Worm (Caenorhabditis elegans): ENCODE data around the gene K05F1.1.

The K05F1.1 gene

DNA sequence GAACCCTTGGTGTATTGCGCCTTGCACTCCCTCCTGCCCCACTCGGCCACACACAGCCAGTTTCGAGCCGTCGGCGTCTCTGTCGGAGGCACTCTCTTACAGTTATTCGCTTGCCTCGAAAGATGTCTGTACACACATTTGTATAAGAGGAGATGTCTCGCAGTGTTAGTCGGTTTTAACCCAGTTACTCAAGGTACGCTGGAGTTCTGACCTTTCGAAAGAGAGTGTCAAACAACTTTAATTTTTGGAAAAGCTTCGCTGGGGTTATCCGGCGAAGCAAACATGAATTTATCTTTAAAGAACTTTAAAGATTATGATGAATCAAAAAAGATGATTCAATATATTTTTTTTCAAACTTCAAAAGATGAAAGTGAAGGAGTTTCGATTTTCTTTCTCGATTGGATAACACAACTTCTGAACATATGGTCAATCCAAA, 43.5 kb downstream of the K05F1.1 start (continued):
- TF ChIP-seq ceh-58 (GFP tag; IDR thresholded peaks at IDR 0.05) (peak; percentile 61; the same call in 1 of the 2 replicates), ceh-27 (GFP tag; optimal IDR thresholded peaks at IDR 0.05) (peak; percentile 99), bed-2 (GFP tag; IDR thresholded peaks at IDR 0.05) (peak; percentile 94), lir-1 (GFP tag; conservative IDR thresholded peaks at IDR 0.05) (peak; percentile 94), C06A6.2 (GFP tag; conservative IDR thresholded peaks at IDR 0.05) (peak; percentile 99), madf-8 (GFP tag; conservative IDR thresholded peaks at IDR 0.05) (peak; percentile 84), cebp-2 (GFP tag; IDR thresholded peaks at IDR 0.05) (peak; percentile 94), snpc-1.1 (tag; optimal IDR thresholded peaks at IDR 0.05; ENCODE audit: insufficient read depth) (peak; percentile 99), sptf-2 (GFP tag; optimal IDR thresholded peaks at IDR 0.05) (peak; percentile 91), F52B5.7 (tag; optimal IDR thresholded peaks at IDR 0.05) (peak; percentile 98), snpc-1.3 (tag; optimal IDR thresholded peaks at IDR 0.05; ENCODE audit: insufficient read depth) (peak; percentile 96), F33H1.4 (GFP tag; IDR thresholded peaks at IDR 0.05) (peak; percentile 81), him-1 (tag; optimal IDR thresholded peaks at IDR 0.05) (peak; percentile 100), pbrm-1 (GFP tag; IDR thresholded peaks at IDR 0.05) (peak; percentile 100), akir-1 (GFP tag; optimal IDR thresholded peaks at IDR 0.05) (peak; percentile 83), T26A5.8 (tag; optimal IDR thresholded peaks at IDR 0.05) (peak; percentile 81), snpc-4 (GFP tag; optimal IDR thresholded peaks at IDR 0.05) (peak; percentile 100), snpc-4 (tag; optimal IDR thresholded peaks at IDR 0.05) (peak; percentile 100), hmg-1.2 (GFP tag; IDR thresholded peaks at IDR 0.05) (peak; percentile 95), efl-1 (GFP tag; optimal IDR thresholded peaks at IDR 0.05) (peak; percentile 49), zim-3 (tag; optimal IDR thresholded peaks at IDR 0.05) (peak; percentile 95), mcd-1 (GFP tag; IDR thresholded peaks at IDR 0.05) (peak; percentile 98), ama-1 (optimal IDR thresholded peaks at IDR 0.05) (peak; percentile 100), ama-1 (GFP tag; optimal IDR thresholded peaks at IDR 0.05) (peak; percentile 91 to 94), hsf-1 (GFP tag; IDR thresholded peaks at IDR 0.05) (peak; percentile 82), ztf-3 (GFP tag; optimal IDR thresholded peaks at IDR 0.05) (peak; percentile 96), tlf-1 (GFP tag; optimal IDR thresholded peaks at IDR 0.05) (peak; percentile 99), ceh-40 (GFP tag; IDR thresholded peaks at IDR 0.05) (peak; percentile 80), unc-62 (GFP tag; optimal IDR thresholded peaks at IDR 0.05) (peak; percentile 67), nhr-179 (tag; optimal IDR thresholded peaks at IDR 0.05) (peak; percentile 78), tbp1 (GFP tag; optimal IDR thresholded peaks at IDR 0.05) (peak; percentile 84), egl-44 (GFP tag; IDR thresholded peaks at IDR 0.05) (peak; percentile 95), ccch-3 (GFP tag; optimal IDR thresholded peaks at IDR 0.05) (peak; percentile 31), hmg-20 (GFP tag; IDR thresholded peaks at IDR 0.05) (peak; percentile 97), lin-35 (GFP tag; optimal IDR thresholded peaks at IDR 0.05) (peak in 2 of 3 experiments; percentile 91 to 94), Y67H2A.10 (GFP tag; conservative IDR thresholded peaks at IDR 0.05) (peak; percentile 90), ceh-91 (GFP tag; IDR thresholded peaks at IDR 0.05) (peak; percentile 76), Y53G8AR.9 (GFP tag; conservative IDR thresholded peaks at IDR 0.05) (peak; percentile 99), madf-10 (tag; optimal IDR thresholded peaks at IDR 0.05) (peak; percentile 97), pha-4 (tag; optimal IDR thresholded peaks at IDR 0.05) (peak; percentile 99), B0019.2 (GFP tag; conservative IDR thresholded peaks at IDR 0.05) (peak; percentile 82), chd-7 (tag; optimal IDR thresholded peaks at IDR 0.05) (peak; percentile 100), B0261.1 (tag; optimal IDR thresholded peaks at IDR 0.05) (peak; percentile 58), D2030.7 (GFP tag; IDR thresholded peaks at IDR 0.05) (peak; percentile 99), nfya-2 (GFP tag; IDR thresholded peaks at IDR 0.05) (peak; percentile 76; the same call in 1 of the 2 replicates), egl-18 (GFP tag; IDR thresholded peaks at IDR 0.05) (peak; percentile 95), K12H6.12 (tag; optimal IDR thresholded peaks at IDR 0.05) (peak; percentile 99), K11D2.4 (GFP tag; IDR thresholded peaks at IDR 0.05) (peak; percentile 98), ets-4 (GFP tag; optimal IDR thresholded peaks at IDR 0.05) (peak; percentile 94)

Measured in whole organism, young adult.